Fruit fly (Drosophila melanogaster): ENCODE measurements around the gene CG8087.
A peak's percentile ranks its signal among the peaks of the same experiment; 100 is the strongest.

Gene CG8087

dm6 chr3R:14558383-14558883, 6.2 kb downstream of the CG8087 start (continued):
- peak; percentile 40; the same call in 1 of the 3 replicates for TF ChIP-seq otp (GFP tag; IDR thresholded peaks at IDR 0.05)
- TF ChIP-seq CG9797 (GFP tag; optimal IDR thresholded peaks at IDR 0.05) = no peak
- TF ChIP-seq CG13775 (GFP tag; optimal IDR thresholded peaks at IDR 0.05) = peak; percentile 85
- TF ChIP-seq Dfd (GFP tag; optimal IDR thresholded peaks at IDR 0.05) = no peak
- no peak for TF ChIP-seq gce (GFP tag; IDR thresholded peaks at IDR 0.05)
- TF ChIP-seq CG10654 (GFP tag; optimal IDR thresholded peaks at IDR 0.05) = peak; percentile 84
- TF ChIP-seq corto (GFP tag; optimal IDR thresholded peaks at IDR 0.05) = no peak
- peak; percentile 93 for TF ChIP-seq CHES-1-like (GFP tag; optimal IDR thresholded peaks at IDR 0.05)
- peak; percentile 77; the same call in 2 of the 3 replicates for TF ChIP-seq Mrtf (GFP tag; IDR thresholded peaks at IDR 0.05)
- peak; percentile 86 for TF ChIP-seq tap (tag; optimal IDR thresholded peaks at IDR 0.05)
- peak; percentile 74 for TF ChIP-seq H2.0 (GFP tag; IDR thresholded peaks at IDR 0.05)
- TF ChIP-seq CG9609 (GFP tag; optimal IDR thresholded peaks at IDR 0.05) = peak; percentile 87
- peak; percentile 88 for TF ChIP-seq CG11723 (GFP tag; optimal IDR thresholded peaks at IDR 0.05)
- TF ChIP-seq nerfin-2 (GFP tag; IDR thresholded peaks at IDR 0.05; ENCODE audit: partially characterized antibody) = no peak
- TF ChIP-seq ftz-f1 (GFP tag; optimal IDR thresholded peaks at IDR 0.05) = peak; percentile 93
- peak in 1 of 3 experiments; percentile 65 for TF ChIP-seq lola (GFP tag; optimal IDR thresholded peaks at IDR 0.05)
- no peak for TF ChIP-seq Scr (GFP tag; IDR thresholded peaks at IDR 0.05; ENCODE audit: partially characterized antibody)
- TF ChIP-seq stwl (tag; optimal IDR thresholded peaks at IDR 0.05) = no peak
- TF ChIP-seq wek (GFP tag; optimal IDR thresholded peaks at IDR 0.05) = peak; percentile 55
- TF ChIP-seq HmgZ (tag; optimal IDR thresholded peaks at IDR 0.05) = peak; percentile 93
- TF ChIP-seq CG8924 (tag; optimal IDR thresholded peaks at IDR 0.05) = peak; percentile 94
- TF ChIP-seq Oaz (GFP tag; IDR thresholded peaks at IDR 0.05) = peak; percentile 84
- TF ChIP-seq Hr39 (optimal IDR thresholded peaks at IDR 0.05) = no peak
- peak; percentile 88 for TF ChIP-seq Atf-2 (GFP tag; optimal IDR thresholded peaks at IDR 0.05)
- peak; percentile 48 for TF ChIP-seq CG3838 (GFP tag; optimal IDR thresholded peaks at IDR 0.05)
- peak; percentile 85 for TF ChIP-seq CG5180 (GFP tag; optimal IDR thresholded peaks at IDR 0.05)
- no peak; the same call in 2 of the 3 replicates for TF ChIP-seq sr (GFP tag; IDR thresholded peaks at IDR 0.05)
- TF ChIP-seq dmrt99B (tag; optimal IDR thresholded peaks at IDR 0.05) = peak; percentile 96
- no peak for TF ChIP-seq Kr (GFP tag; optimal IDR thresholded peaks at IDR 0.05)
- TF ChIP-seq sens (GFP tag) = peak; percentile 98
- peak; percentile 77 for TF ChIP-seq tup (GFP tag; optimal IDR thresholded peaks at IDR 0.05)
- TF ChIP-seq ssp (GFP tag; IDR thresholded peaks at IDR 0.05) = peak; percentile 74
- TF ChIP-seq eve (GFP tag; optimal IDR thresholded peaks at IDR 0.05) = peak in 1 of 2 experiments; percentile 97
- peak; percentile 47 for TF ChIP-seq CG4360 (GFP tag; IDR thresholded peaks at IDR 0.05)
- no peak for TF ChIP-seq amos (GFP tag; IDR thresholded peaks at IDR 0.05; ENCODE audit: partially characterized antibody)
- TF ChIP-seq CG3726 (GFP tag; IDR thresholded peaks at IDR 0.05) = peak; percentile 65; the same call in 2 of the 3 replicates
- peak; percentile 47; the same call in 1 of the 2 replicates for TF ChIP-seq CG10321 (GFP tag; IDR thresholded peaks at IDR 0.05)
- TF ChIP-seq nerfin-1 (tag; optimal IDR thresholded peaks at IDR 0.05) = peak; percentile 91
- TF ChIP-seq seq (GFP tag; IDR thresholded peaks at IDR 0.05) = peak; percentile 89
- peak; percentile 23 for TF ChIP-seq MESR4 (GFP tag; optimal IDR thresholded peaks at IDR 0.05)
- TF ChIP-seq luna (GFP tag; optimal IDR thresholded peaks at IDR 0.05) = peak; percentile 78
- TF ChIP-seq ato (GFP tag; IDR thresholded peaks at IDR 0.05; ENCODE audit: partially characterized antibody) = no peak
- TF ChIP-seq Abd-B (GFP tag; optimal IDR thresholded peaks at IDR 0.05) = peak; percentile 88
- TF ChIP-seq kah (GFP tag; optimal IDR thresholded peaks at IDR 0.05) = peak; percentile 85
- no peak for TF ChIP-seq CG8290 (GFP tag; optimal IDR thresholded peaks at IDR 0.05)
- peak in 1 of 2 experiments; percentile 60 for TF ChIP-seq CG8290 (tag; optimal IDR thresholded peaks at IDR 0.05)
- peak; percentile 83 for TF ChIP-seq NC2β (GFP tag; optimal IDR thresholded peaks at IDR 0.05)
- TF ChIP-seq fru (optimal IDR thresholded peaks at IDR 0.05) = no peak
- TF ChIP-seq CG11504 (tag; optimal IDR thresholded peaks at IDR 0.05) = peak; percentile 96
- peak; percentile 93 for TF ChIP-seq unpg (GFP tag; optimal IDR thresholded peaks at IDR 0.05)
- TF ChIP-seq da (GFP tag; optimal IDR thresholded peaks at IDR 0.05) = peak; percentile 51

Measured in whole organism, embryonic.